Worm (Caenorhabditis elegans) whole organism, L4 larva: ENCODE measurements around the gene F42C5.5.
A peak's percentile ranks its signal among the peaks of the same experiment; 100 is the strongest.

Experiments
- F10B5.3 ChIP-seq: sonication (generic microtip); optimal IDR thresholded peaks from 2 replicates; lab custom pipeline; 2016; ENCODE audit warnings: mild to moderate bottlenecking, missing genetic modification characterization, missing compliant biosample characterization
- R02D3.7 ChIP-seq: fragments of 150-350 bp; sonication (generic microtip); optimal IDR thresholded peaks from 3 replicates; lab custom pipeline; 2014; ENCODE audit warnings: missing biosample characterization, missing genetic modification characterization
- T20F7.1 ChIP-seq: fragments of 200-800 bp; sonication (Bioruptor generic); optimal IDR thresholded peaks from 2 replicates; lab custom pipeline; 2018; ENCODE audit warnings: mild to moderate bottlenecking, missing genetic modification characterization, missing compliant biosample characterization
- T26A8.4 ChIP-seq: fragments of 200-800 bp; sonication (Bioruptor generic); IDR thresholded peaks from 2 replicates; pipeline ENCODE4 v1.3.6; 2022; ENCODE audit warnings: missing genetic modification characterization, missing compliant biosample characterization
- Y105C5A.15 ChIP-seq: fragments of 200-800 bp; sonication (Bioruptor generic); IDR thresholded peaks from 2 replicates; pipeline ENCODE4 v1.3.6; 2022; ENCODE audit warnings: missing genetic modification characterization, missing compliant biosample characterization
- Y48G9A.11 ChIP-seq: fragments of 200-800 bp; sonication (Bioruptor generic); IDR thresholded peaks from 2 replicates; pipeline ENCODE4 v1.3.6; 2022; ENCODE audit warnings: missing genetic modification reagents, missing genetic modification characterization, missing compliant biosample characterization
- ZK546.5 ChIP-seq, 2 experiments: sonication (generic microtip); optimal IDR thresholded peaks; 2 replicates each; lab custom pipeline; 2017; ENCODE audit warnings: missing biosample characterization in 2 of 2, missing genetic modification characterization in 2 of 2
- aha-1 ChIP-seq: fragments of 150-350 bp; peaks from one replicate; lab custom pipeline; 2014; ENCODE audit warnings: missing biosample characterization, missing genetic modification characterization
- ama-1 ChIP-seq: fragments of 150-350 bp; optimal IDR thresholded peaks from 2 replicates; lab custom pipeline; 2014; ENCODE audit warnings: inconsistent platforms, mixed read lengths
- ces-1 ChIP-seq: fragments of 150-350 bp; sonication (generic microtip); optimal IDR thresholded peaks from 4 replicates; lab custom pipeline; 2014; ENCODE audit warnings: missing biosample characterization, missing genetic modification reagents, missing genetic modification characterization
- daf-16 ChIP-seq, 3 experiments: sonication (generic microtip); optimal IDR thresholded peaks; 2 replicates each; lab custom pipeline; 2016 to 2017; ENCODE audit warnings: missing genetic modification characterization in 3 of 3, missing genetic modification reagents in 3 of 3, mild to moderate bottlenecking in 2 of 3, missing compliant biosample characterization in 2 of 3, missing biosample characterization in 1 of 3, moderate library complexity in 1 of 3
- daf-8 ChIP-seq: fragments of 200-800 bp; sonication (Bioruptor generic); IDR thresholded peaks from 2 replicates; pipeline ENCODE4 v1.3.6; 2022; ENCODE audit warnings: missing genetic modification characterization, missing compliant biosample characterization
- dmd-9 ChIP-seq: fragments of 200-800 bp; sonication (Bioruptor generic); IDR thresholded peaks from 2 replicates; pipeline ENCODE4 v1.3.6; 2022; ENCODE audit warnings: missing genetic modification reagents, missing genetic modification characterization, missing compliant biosample characterization
- dve-1 ChIP-seq: sonication (generic microtip); optimal IDR thresholded peaks from 2 replicates; lab custom pipeline; 2017; ENCODE audit warnings: antibody characterized with exemption, mild to moderate bottlenecking, missing genetic modification characterization, missing compliant biosample characterization; ENCODE audit not compliant: insufficient read depth
- egl-27 ChIP-seq: sonication (generic microtip); optimal IDR thresholded peaks from 3 replicates; lab custom pipeline; 2017; ENCODE audit warnings: missing biosample characterization, missing genetic modification reagents, missing genetic modification characterization
- egl-43 ChIP-seq: fragments of 200-800 bp; sonication (Bioruptor generic); IDR thresholded peaks from 2 replicates; pipeline ENCODE4 v1.3.6; 2022; ENCODE audit warnings: missing genetic modification reagents, missing genetic modification characterization, missing compliant biosample characterization
- hlh-30 ChIP-seq: sonication (generic microtip); optimal IDR thresholded peaks from 2 replicates; lab custom pipeline; 2017; ENCODE audit warnings: antibody characterized with exemption, mild to moderate bottlenecking, missing genetic modification characterization, missing compliant biosample characterization; ENCODE audit not compliant: insufficient read depth
- lin-1 ChIP-seq: fragments of 200-800 bp; sonication (Bioruptor generic); IDR thresholded peaks from 2 replicates; pipeline ENCODE4 v1.3.6; 2022; ENCODE audit warnings: missing genetic modification reagents, missing genetic modification characterization, missing compliant biosample characterization
- lin-38 ChIP-seq: fragments of 200-800 bp; sonication (Bioruptor generic); IDR thresholded peaks from 2 replicates; pipeline ENCODE4 v1.3.6; 2022; ENCODE audit warnings: missing genetic modification reagents, missing genetic modification characterization, missing compliant biosample characterization
- madf-9 ChIP-seq: fragments of 200-800 bp; sonication (Bioruptor generic); conservative IDR thresholded peaks from 2 replicates; pipeline ENCODE4 v1.3.6; 2022; ENCODE audit warnings: missing genetic modification reagents, missing genetic modification characterization, missing compliant biosample characterization
- mdl-1 ChIP-seq, 2 experiments: fragments of 150-350 bp in 1 of 2; sonication (generic microtip) in 1 of 2; optimal IDR thresholded peaks; 2 replicates each; lab custom pipeline; 2014 to 2017; ENCODE audit warnings: missing biosample characterization in 2 of 2, missing genetic modification characterization in 2 of 2
- mxl-2 ChIP-seq: fragments of 200-800 bp; sonication (Bioruptor generic); conservative IDR thresholded peaks from 2 replicates; pipeline ENCODE4 v1.3.6; 2022; ENCODE audit warnings: missing genetic modification reagents, missing genetic modification characterization, missing compliant biosample characterization
- mxl-3 ChIP-seq: fragments of 200-800 bp; sonication (Bioruptor generic); optimal IDR thresholded peaks from 2 replicates; lab custom pipeline; 2018; ENCODE audit warnings: mild to moderate bottlenecking, missing genetic modification characterization, missing compliant biosample characterization
- nhr-10 ChIP-seq: fragments of 150-350 bp; optimal IDR thresholded peaks from 2 replicates; lab custom pipeline; 2014; ENCODE audit warnings: missing biosample characterization, missing genetic modification characterization
- nhr-11 ChIP-seq: fragments of 150-350 bp; optimal IDR thresholded peaks from 2 replicates; lab custom pipeline; 2014; ENCODE audit warnings: missing biosample characterization, missing genetic modification characterization
- nhr-237 ChIP-seq: sonication (generic microtip); optimal IDR thresholded peaks from 2 replicates; lab custom pipeline; 2017; ENCODE audit warnings: missing biosample characterization, missing genetic modification characterization
- nhr-25 ChIP-seq: sonication (generic microtip); optimal IDR thresholded peaks from 2 replicates; lab custom pipeline; 2017; ENCODE audit warnings: missing genetic modification characterization, mild to moderate bottlenecking, missing compliant biosample characterization, antibody characterized with exemption, moderate library complexity, borderline replicate concordance; ENCODE audit not compliant: insufficient read depth
- nhr-42 ChIP-seq: fragments of 200-800 bp; sonication (Bioruptor generic); IDR thresholded peaks from 2 replicates; pipeline ENCODE4 v1.3.6; 2022; ENCODE audit warnings: missing genetic modification characterization, missing compliant biosample characterization
- nhr-48 ChIP-seq: sonication (generic microtip); optimal IDR thresholded peaks from 2 replicates; lab custom pipeline; 2016; ENCODE audit warnings: mild to moderate bottlenecking, missing genetic modification characterization, missing compliant biosample characterization
- pha-4 ChIP-seq, 2 experiments: fragments of 150-350 bp in 1 of 2; fragments of 200-800 bp in 1 of 2; sonication (Bioruptor generic) in 1 of 2; IDR thresholded peaks in 1 of 2; optimal IDR thresholded peaks in 1 of 2; 2 replicates each; pipeline versions ENCODE4 v1.3.6 to Lab custom; 2014 to 2022; ENCODE audit warnings: missing genetic modification characterization in 2 of 2, missing genetic modification reagents in 2 of 2, missing biosample characterization in 1 of 2, missing compliant biosample characterization in 1 of 2
- php-3 ChIP-seq: fragments of 200-800 bp; sonication (Bioruptor generic); IDR thresholded peaks from 2 replicates; pipeline ENCODE4 v1.3.6; 2022; ENCODE audit warnings: missing genetic modification reagents, missing genetic modification characterization, missing compliant biosample characterization
- saeg-2 ChIP-seq: fragments of 200-800 bp; sonication (Bioruptor generic); IDR thresholded peaks from 2 replicates; pipeline ENCODE4 v1.3.6; 2022; ENCODE audit warnings: missing genetic modification reagents, missing genetic modification characterization, missing compliant biosample characterization
- set-16 ChIP-seq: fragments of 200-800 bp; sonication (Bioruptor generic); IDR thresholded peaks from 2 replicates; pipeline ENCODE4 v1.3.6; 2022; ENCODE audit warnings: missing genetic modification reagents, missing genetic modification characterization, missing compliant biosample characterization
- snpc-1.2 ChIP-seq: fragments of 200-800 bp; sonication (Bioruptor generic); IDR thresholded peaks from 2 replicates; pipeline ENCODE4 v1.3.6; 2022; ENCODE audit warnings: missing genetic modification reagents, missing genetic modification characterization, missing compliant biosample characterization
- spr-3 ChIP-seq: fragments of 200-800 bp; sonication (Bioruptor generic); optimal IDR thresholded peaks from 2 replicates; lab custom pipeline; 2018; ENCODE audit warnings: mild to moderate bottlenecking, missing genetic modification characterization, missing compliant biosample characterization
- tag-97 ChIP-seq: fragments of 200-800 bp; sonication (Bioruptor generic); IDR thresholded peaks from 2 replicates; pipeline ENCODE4 v1.3.6; 2022; ENCODE audit warnings: missing genetic modification characterization, missing compliant biosample characterization
- unc-130 ChIP-seq: sonication (generic microtip); optimal IDR thresholded peaks from 2 replicates; lab custom pipeline; 2016; ENCODE audit warnings: missing genetic modification reagents, missing genetic modification characterization, missing compliant biosample characterization
- unc-39 ChIP-seq: sonication (generic microtip); optimal IDR thresholded peaks from 2 replicates; lab custom pipeline; 2017; ENCODE audit warnings: missing biosample characterization, missing genetic modification characterization
- unc-62 ChIP-seq, 3 experiments: fragments of 150-350 bp in 1 of 3; sonication (generic microtip); optimal IDR thresholded peaks in 2 of 3; peaks in 1 of 3; 1 replicate in 1 of 3; 2 replicates in 2 of 3; lab custom pipeline; 2014 to 2017; ENCODE audit warnings: missing biosample characterization in 3 of 3, missing genetic modification characterization in 3 of 3, missing genetic modification reagents in 3 of 3, missing genotype in 1 of 3
- vab-7 ChIP-seq: fragments of 200-800 bp; sonication (Bioruptor generic); IDR thresholded peaks from 2 replicates; pipeline ENCODE4 v1.3.6; 2022; ENCODE audit warnings: missing genetic modification reagents, missing genetic modification characterization, missing compliant biosample characterization
- ztf-7 ChIP-seq: fragments of 150-350 bp; optimal IDR thresholded peaks from 2 replicates; lab custom pipeline; 2014; ENCODE audit warnings: missing biosample characterization, missing genetic modification characterization

Gene F42C5.5

DNA sequence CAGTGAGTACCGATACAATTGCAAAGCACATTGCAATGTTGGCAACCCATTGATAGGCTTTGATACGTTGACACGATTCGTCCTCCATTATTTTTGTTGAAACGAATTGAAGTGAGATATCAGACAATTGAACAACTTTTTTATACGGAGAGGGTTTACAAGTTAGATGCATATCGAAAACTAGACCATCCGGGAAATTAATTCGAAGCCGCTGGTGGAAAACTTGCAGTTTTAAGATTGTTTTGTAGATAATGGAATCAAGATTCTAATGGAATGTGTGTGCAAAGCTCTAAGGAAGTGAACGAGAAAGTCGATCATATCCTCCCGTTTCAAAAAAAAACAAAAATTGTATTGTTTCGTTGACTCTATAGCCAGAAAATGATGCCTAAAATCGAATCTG is 47.5 kb downstream of the F42C5.5 start, which contains the start of gene col-114:
Gene col-114, minus strand, starts transcription at position 101 of the 400 bp plus-strand sequence.
- no peak for TF ChIP-seq ztf-7
- TF ChIP-seq nhr-42 (GFP tag; lab: Robert Waterston, UW), result no peak
- TF ChIP-seq mdl-1 (tag; optimal IDR thresholded peaks at IDR 0.05; lab: Kevin White, UChicago), result no peak
- no peak for TF ChIP-seq lin-38
- TF ChIP-seq nhr-25 (tag; lab: Kevin White, UChicago), result no peak
- no peak for TF ChIP-seq ama-1
- TF ChIP-seq madf-9 (GFP tag; lab: Robert Waterston, UW), result no peak
- TF ChIP-seq Y105C5A.15, result no peak
- TF ChIP-seq nhr-10, result no peak
- TF ChIP-seq daf-16 (GFP tag; optimal IDR thresholded peaks at IDR 0.05; lab: Kevin White, UChicago), result no peak
- TF ChIP-seq daf-16 (tag; optimal IDR thresholded peaks at IDR 0.05; lab: Kevin White, UChicago), result no peak
- no peak for TF ChIP-seq unc-39 (tag; lab: Kevin White, UChicago)
- TF ChIP-seq lin-1 (GFP tag; lab: Robert Waterston, UW), result no peak
- TF ChIP-seq unc-130 (GFP tag; lab: Kevin White, UChicago), result no peak
- TF ChIP-seq tag-97 (GFP tag; lab: Robert Waterston, UW), result no peak
- TF ChIP-seq mxl-3 (GFP tag; lab: Kevin White, UChicago), result no peak
- TF ChIP-seq vab-7 (GFP tag; lab: Robert Waterston, UW), result no peak

DNA sequence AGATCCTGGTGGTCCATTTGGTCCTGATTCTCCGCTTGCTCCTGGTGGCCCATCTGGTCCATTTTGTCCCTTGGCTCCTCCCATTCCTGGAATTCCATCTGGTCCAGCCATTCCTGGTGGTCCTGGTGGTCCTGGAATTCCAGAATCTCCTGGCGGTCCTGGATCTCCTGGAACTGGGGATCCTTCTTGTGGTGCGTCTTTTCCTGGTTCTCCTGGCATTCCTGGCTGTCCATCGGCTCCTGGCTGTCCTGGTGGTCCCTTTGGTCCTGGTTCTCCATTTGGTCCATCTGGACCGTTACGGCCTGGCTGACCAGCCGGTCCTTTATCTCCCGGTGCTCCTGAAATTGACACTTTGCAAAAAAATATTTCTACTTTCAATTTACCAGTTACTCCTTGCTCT is 48.4 kb downstream of the F42C5.5 start:
- no peak for TF ChIP-seq ZK546.5 (tag; optimal IDR thresholded peaks at IDR 0.05; lab: Kevin White, UChicago)
- no peak for TF ChIP-seq nhr-42 (GFP tag; lab: Robert Waterston, UW)
- TF ChIP-seq hlh-30, result no peak
- no peak for TF ChIP-seq R02D3.7 (tag; lab: Kevin White, UChicago)
- peak; percentile 85 for TF ChIP-seq set-16 (GFP tag; lab: Robert Waterston, UW)
- 0 out of 2 replicates have a peak, but pooled peaks have one; percentile 18 for TF ChIP-seq egl-43 (GFP tag; lab: Robert Waterston, UW)
- no peak for TF ChIP-seq ces-1 (GFP tag; lab: Kevin White, UChicago)
- TF ChIP-seq php-3 (GFP tag; lab: Robert Waterston, UW), result no peak
- TF ChIP-seq unc-62 (GFP tag; optimal IDR thresholded peaks at IDR 0.05 in 1 of 2; lab: Kevin White, UChicago), result no peak
- no peak for TF ChIP-seq unc-62 (tag; optimal IDR thresholded peaks at IDR 0.05; lab: Kevin White, UChicago)
- no peak for TF ChIP-seq tag-97 (GFP tag; lab: Robert Waterston, UW)
- TF ChIP-seq mxl-2 (GFP tag; lab: Robert Waterston, UW), result no peak
- TF ChIP-seq aha-1 (tag; lab: Kevin White, UChicago), result peak; percentile 41
- TF ChIP-seq nhr-48 (tag; lab: Kevin White, UChicago), result no peak

DNA sequence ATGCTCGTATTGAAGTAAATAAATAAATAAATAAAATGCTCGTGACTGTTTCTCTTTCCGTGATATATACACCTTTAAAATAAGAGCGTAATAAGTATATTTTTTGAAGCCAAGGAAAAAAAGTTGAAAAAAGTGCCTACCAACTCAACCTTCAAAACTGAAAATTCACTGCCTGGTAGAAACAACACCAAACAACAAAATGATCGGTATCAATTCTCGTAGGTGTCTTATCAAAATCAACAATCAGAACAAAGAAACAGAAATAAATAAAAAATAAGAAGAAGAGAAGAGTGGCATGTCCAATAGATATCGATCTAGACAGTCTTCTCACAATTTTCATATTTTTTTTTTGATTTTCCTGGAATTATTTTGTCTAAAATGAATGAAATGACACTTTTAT is 50.1 kb downstream of the F42C5.5 start, which contains the start of gene afmd-1:
Gene afmd-1, plus strand, starts transcription at position 316 of the 400 bp plus-strand sequence.
- TF ChIP-seq daf-8 (GFP tag; lab: Robert Waterston, UW) (no peak), pha-4 (GFP tag; IDR thresholded peaks at IDR 0.05; lab: Robert Waterston, UW) (no peak), pha-4 (tag; optimal IDR thresholded peaks at IDR 0.05; lab: Kevin White, UChicago) (no peak), nhr-237 (tag; lab: Kevin White, UChicago) (no peak), nhr-11 (no peak), Y48G9A.11 (GFP tag; lab: Robert Waterston, UW) (no peak), F10B5.3 (tag; lab: Kevin White, UChicago) (no peak), daf-16 (GFP tag; optimal IDR thresholded peaks at IDR 0.05; lab: Kevin White, UChicago) (no peak), daf-16 (tag; optimal IDR thresholded peaks at IDR 0.05; lab: Kevin White, UChicago) (peak; percentile 54), T26A8.4 (GFP tag; lab: Robert Waterston, UW) (no peak), spr-3 (GFP tag; lab: Kevin White, UChicago) (no peak), aha-1 (tag; lab: Kevin White, UChicago) (peak; percentile 4), snpc-1.2 (no peak), egl-27 (no peak), unc-39 (tag; lab: Kevin White, UChicago) (no peak), dve-1 (tag; lab: Kevin White, UChicago) (no peak), saeg-2 (GFP tag; lab: Robert Waterston, UW) (no peak), T20F7.1 (GFP tag; lab: Kevin White, UChicago) (no peak), dmd-9 (GFP tag; lab: Robert Waterston, UW) (no peak)
